Worm (Caenorhabditis elegans) whole organism, young adult: ENCODE measurements around the gene clec-240.

Experiments used
- T26A5.8 ChIP-seq: sonication (generic microtip); optimal IDR thresholded peaks from 2 replicates; lab custom pipeline; 2016; ENCODE audit warnings: missing genetic modification characterization, missing compliant biosample characterization
- Y53G8AR.9 ChIP-seq: fragments of 200-800 bp; sonication (Bioruptor generic); conservative IDR thresholded peaks from 2 replicates; pipeline ENCODE4 v1.3.6; 2022; ENCODE audit warnings: missing genetic modification reagents, missing genetic modification characterization, missing compliant biosample characterization
- Y56A3A.18 ChIP-seq: fragments of 200-800 bp; sonication (Bioruptor generic); IDR thresholded peaks from 2 replicates; pipeline ENCODE4 v1.3.6; 2022; ENCODE audit warnings: missing genetic modification reagents, missing genetic modification characterization, missing compliant biosample characterization
- akir-1 ChIP-seq: fragments of 200-800 bp; sonication (Bioruptor generic); optimal IDR thresholded peaks from 2 replicates; lab custom pipeline; 2018; ENCODE audit warnings: mild to moderate bottlenecking, missing genetic modification characterization, moderate library complexity, missing compliant biosample characterization
- cebp-1 ChIP-seq, 2 experiments: fragments of 200-800 bp in 1 of 2; sonication (Bioruptor generic) in 1 of 2; sonication (generic microtip) in 1 of 2; IDR thresholded peaks in 1 of 2; optimal IDR thresholded peaks in 1 of 2; 2 replicates each; pipeline versions ENCODE4 v1.3.6 to Lab custom; 2017 to 2022; ENCODE audit warnings: missing compliant biosample characterization in 2 of 2, missing genetic modification characterization in 2 of 2, mild to moderate bottlenecking in 1 of 2, missing genetic modification reagents in 1 of 2, moderate library complexity in 1 of 2
- nfyb-1 ChIP-seq: fragments of 200-800 bp; sonication (Bioruptor generic); IDR thresholded peaks from 2 replicates; pipeline ENCODE4 v1.3.6; 2022; ENCODE audit warnings: missing genetic modification reagents, missing genetic modification characterization, missing compliant biosample characterization
- snpc-4 ChIP-seq, 5 experiments: fragments of 150-350 bp in 1 of 5; sonication (generic microtip) in 4 of 5; optimal IDR thresholded peaks; 2 replicates each; lab custom pipeline; 2014 to 2018; ENCODE audit warnings: missing genetic modification characterization in 5 of 5, missing biosample characterization in 3 of 5, antibody characterized with exemption in 2 of 5, mild to moderate bottlenecking in 2 of 5, missing compliant biosample characterization in 2 of 5, missing genotype in 2 of 5, moderate library complexity in 2 of 5, missing genetic modification reagents in 1 of 5
- unc-62 ChIP-seq: fragments of 150-350 bp; optimal IDR thresholded peaks from 2 replicates; lab custom pipeline; 2014; ENCODE audit warnings: missing biosample characterization, missing genetic modification reagents, missing genetic modification characterization
- zfh-2 ChIP-seq: fragments of 200-800 bp; sonication (Bioruptor generic); conservative IDR thresholded peaks from 2 replicates; pipeline ENCODE4 v1.3.6; 2022; ENCODE audit warnings: missing genetic modification reagents, missing genetic modification characterization, missing compliant biosample characterization
- ztf-6 ChIP-seq: fragments of 200-800 bp; sonication (Bioruptor generic); IDR thresholded peaks from 2 replicates; pipeline ENCODE4 v1.3.6; 2022; ENCODE audit warnings: missing genetic modification reagents, missing genetic modification characterization, missing compliant biosample characterization

DNA sequence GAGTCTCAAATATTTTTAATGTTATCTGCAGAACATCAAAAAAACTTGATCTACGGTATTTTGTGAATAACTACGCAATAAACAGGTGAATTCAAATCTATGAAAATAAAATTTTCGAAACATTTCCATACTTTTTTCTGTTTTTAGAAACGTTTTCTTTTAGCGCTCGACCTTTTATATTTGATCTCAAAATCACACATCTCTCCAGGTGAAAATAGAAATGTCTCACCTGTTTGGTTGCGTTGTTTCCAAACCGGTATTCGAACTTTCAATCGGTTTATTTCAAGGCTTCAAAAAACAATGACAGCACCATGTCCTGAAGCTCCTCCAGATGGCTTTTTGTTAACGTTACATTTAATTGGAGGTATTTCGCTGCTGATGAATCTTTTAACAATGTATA lies 8.6 kb upstream of the clec-240 start, which contains the start of gene sri-9:
- no peak for TF ChIP-seq Y53G8AR.9 (GFP tag; lab: Robert Waterston, UW)
- TF ChIP-seq cebp-1 (GFP tag; IDR thresholded peaks at IDR 0.05; lab: Robert Waterston, UW) = no peak
- TF ChIP-seq cebp-1 (tag; optimal IDR thresholded peaks at IDR 0.05; lab: Kevin White, UChicago) = no peak
- no peak for TF ChIP-seq T26A5.8
- TF ChIP-seq snpc-4 (GFP tag; optimal IDR thresholded peaks at IDR 0.05; lab: Kevin White, UChicago) = no peak
- no peak for TF ChIP-seq snpc-4 (tag; optimal IDR thresholded peaks at IDR 0.05; lab: Kevin White, UChicago)
- TF ChIP-seq Y56A3A.18 (GFP tag; lab: Robert Waterston, UW) = no peak
- no peak for TF ChIP-seq unc-62
- no peak for TF ChIP-seq zfh-2 (GFP tag; lab: Robert Waterston, UW)
- TF ChIP-seq akir-1 (GFP tag; lab: Kevin White, UChicago) = no peak
- TF ChIP-seq nfyb-1 (GFP tag; lab: Robert Waterston, UW) = no peak
- no peak for TF ChIP-seq ztf-6
